Fruit fly (Drosophila melanogaster) whole organism, prepupa: ENCODE data around the gene TrpRS.

Experiments
- CG10631 ChIP-seq: fragments of 200-800 bp; sonication (Bioruptor generic); optimal IDR thresholded peaks from 2 replicates; lab custom pipeline; 2016; ENCODE audit warnings: missing biosample characterization, missing genetic modification characterization
- CG11294 ChIP-seq: fragments of 200-800 bp; sonication (Bioruptor generic); IDR thresholded peaks from 2 replicates; pipeline ENCODE4 v1.3.6; 2022; ENCODE audit warnings: missing biosample characterization, missing genetic modification characterization
- CG11762 ChIP-seq: fragments of 200-800 bp; sonication (Bioruptor generic); optimal IDR thresholded peaks from 3 replicates; lab custom pipeline; 2016; ENCODE audit warnings: missing biosample characterization, missing genetic modification characterization; ENCODE audit not compliant: insufficient read depth
- CG11902 ChIP-seq: fragments of 200-800 bp; sonication (Bioruptor generic); optimal IDR thresholded peaks from 3 replicates; lab custom pipeline; 2016; ENCODE audit warnings: missing biosample characterization, missing genetic modification characterization
- CG15336 ChIP-seq: fragments of 200-800 bp; sonication (Bioruptor generic); IDR thresholded peaks from 2 replicates; pipeline ENCODE4 v1.3.6; 2022; ENCODE audit warnings: missing biosample characterization, missing genetic modification characterization
- CG1621 ChIP-seq: fragments of 200-800 bp; sonication (Bioruptor generic); optimal IDR thresholded peaks from 3 replicates; lab custom pipeline; 2018; ENCODE audit warnings: missing biosample characterization, mild to moderate bottlenecking, missing genetic modification characterization
- CG16779 ChIP-seq: fragments of 200-800 bp; sonication (Bioruptor generic); optimal IDR thresholded peaks from 3 replicates; lab custom pipeline; 2017; ENCODE audit warnings: missing biosample characterization, mild to moderate bottlenecking, missing genetic modification characterization
- CG32006 ChIP-seq: fragments of 200-800 bp; sonication (Bioruptor generic); optimal IDR thresholded peaks from 3 replicates; lab custom pipeline; 2017; ENCODE audit warnings: missing biosample characterization, mild to moderate bottlenecking, missing genetic modification characterization
- CG34406 ChIP-seq: fragments of 200-800 bp; sonication (Bioruptor generic); optimal IDR thresholded peaks from 3 replicates; lab custom pipeline; 2016; ENCODE audit warnings: missing biosample characterization, missing genetic modification characterization
- CG6163 ChIP-seq: fragments of 200-800 bp; sonication (Bioruptor generic); IDR thresholded peaks from 3 replicates; pipeline ENCODE4 v1.3.6; 2022; ENCODE audit warnings: missing biosample characterization, missing genetic modification characterization
- CG6276 ChIP-seq: fragments of 200-800 bp; sonication (Bioruptor generic); optimal IDR thresholded peaks from 2 replicates; lab custom pipeline; 2017; ENCODE audit warnings: missing biosample characterization, mild to moderate bottlenecking, missing genetic modification characterization
- CG6792 ChIP-seq: fragments of 200-800 bp; sonication (Bioruptor generic); optimal IDR thresholded peaks from 3 replicates; lab custom pipeline; 2016; ENCODE audit warnings: missing biosample characterization, missing genetic modification characterization
- CG6808 ChIP-seq: fragments of 200-800 bp; sonication (Bioruptor generic); optimal IDR thresholded peaks from 3 replicates; lab custom pipeline; 2017; ENCODE audit warnings: missing biosample characterization, missing genetic modification characterization, mild to moderate bottlenecking, moderate library complexity, missing genetic modification reagents
- CG6854 ChIP-seq: fragments of 200-800 bp; sonication (Bioruptor generic); optimal IDR thresholded peaks from 2 replicates; lab custom pipeline; 2017; ENCODE audit warnings: missing biosample characterization, mild to moderate bottlenecking, missing genetic modification characterization
- CG8119 ChIP-seq: fragments of 200-800 bp; sonication (Bioruptor generic); IDR thresholded peaks from 3 replicates; pipeline ENCODE4 v1.3.6; 2022; ENCODE audit warnings: missing biosample characterization, missing genetic modification characterization
- CG8319 ChIP-seq: fragments of 200-800 bp; sonication (Bioruptor generic); optimal IDR thresholded peaks from 3 replicates; lab custom pipeline; 2016; ENCODE audit warnings: missing biosample characterization, missing genetic modification characterization
- CG9139 ChIP-seq: fragments of 200-800 bp; sonication (Bioruptor generic); optimal IDR thresholded peaks from 3 replicates; lab custom pipeline; 2017; ENCODE audit warnings: missing biosample characterization, mild to moderate bottlenecking, missing genetic modification characterization
- Eip75B ChIP-seq: fragments of 200-800 bp; sonication (Bioruptor generic); optimal IDR thresholded peaks from 3 replicates; lab custom pipeline; 2016; ENCODE audit warnings: missing biosample characterization, missing genetic modification characterization
- Eip78C ChIP-seq: fragments of 200-800 bp; sonication (Bioruptor generic); peaks from one replicate; lab custom pipeline; 2016; ENCODE audit warnings: missing biosample characterization, missing genetic modification characterization
- Eip93F ChIP-seq: fragments of 200-800 bp; sonication (Bioruptor generic); optimal IDR thresholded peaks from 2 replicates; lab custom pipeline; 2016; ENCODE audit warnings: missing biosample characterization, mild to moderate bottlenecking, missing genetic modification characterization
- Ets21C ChIP-seq: fragments of 200-800 bp; sonication (Bioruptor generic); optimal IDR thresholded peaks from 3 replicates; lab custom pipeline; 2016; ENCODE audit warnings: missing biosample characterization, missing genetic modification characterization
- Gug ChIP-seq: fragments of 200-800 bp; sonication (Bioruptor generic); IDR thresholded peaks from 2 replicates; pipeline ENCODE4 v1.3.6; 2022; ENCODE audit warnings: missing biosample characterization, missing genetic modification characterization
- Hr38 ChIP-seq: sonication (Bioruptor generic); optimal IDR thresholded peaks from 2 replicates; lab custom pipeline; 2016; ENCODE audit warnings: missing biosample characterization, missing genetic modification characterization
- Hr4 ChIP-seq: fragments of 200-800 bp; sonication (Bioruptor generic); optimal IDR thresholded peaks from 3 replicates; lab custom pipeline; 2016; ENCODE audit warnings: missing biosample characterization, missing genetic modification characterization
- Lpt ChIP-seq: fragments of 200-800 bp; sonication (Bioruptor generic); optimal IDR thresholded peaks from 3 replicates; lab custom pipeline; 2016; ENCODE audit warnings: missing biosample characterization, missing genetic modification characterization
- OdsH ChIP-seq: fragments of 200-800 bp; sonication (Bioruptor generic); optimal IDR thresholded peaks from 3 replicates; lab custom pipeline; 2016; ENCODE audit warnings: missing biosample characterization, missing genetic modification characterization
- Smox ChIP-seq: fragments of 200-800 bp; sonication (Bioruptor generic); optimal IDR thresholded peaks from 3 replicates; lab custom pipeline; 2016; ENCODE audit warnings: missing biosample characterization, missing genetic modification characterization
- Sox102F ChIP-seq: fragments of 200-800 bp; sonication (Bioruptor generic); optimal IDR thresholded peaks from 2 replicates; lab custom pipeline; 2016; ENCODE audit warnings: missing biosample characterization, mild to moderate bottlenecking, missing genetic modification characterization
- Sox14 ChIP-seq: fragments of 200-800 bp; sonication (Bioruptor generic); optimal IDR thresholded peaks from 3 replicates; lab custom pipeline; 2016; ENCODE audit warnings: missing biosample characterization, missing genetic modification characterization
- Sox15 ChIP-seq: fragments of 200-800 bp; sonication (Bioruptor generic); optimal IDR thresholded peaks from 3 replicates; lab custom pipeline; 2016; ENCODE audit warnings: missing biosample characterization, missing genetic modification characterization
- achi ChIP-seq: fragments of 200-800 bp; sonication (Bioruptor generic); optimal IDR thresholded peaks from 3 replicates; lab custom pipeline; 2016; ENCODE audit warnings: missing biosample characterization, missing genetic modification characterization
- cyc ChIP-seq: fragments of 200-800 bp; sonication (Bioruptor generic); optimal IDR thresholded peaks from 3 replicates; lab custom pipeline; 2016; ENCODE audit warnings: missing biosample characterization, missing genetic modification characterization
- dsx ChIP-seq: fragments of 200-800 bp; optimal IDR thresholded peaks from 3 replicates; lab custom pipeline; 2019; ENCODE audit warnings: missing biosample characterization, mild to moderate bottlenecking, missing genetic modification characterization, moderate library complexity; ENCODE audit not compliant: poor library complexity, severe bottlenecking
- eg ChIP-seq: fragments of 200-800 bp; sonication (Bioruptor generic); IDR thresholded peaks from 3 replicates; pipeline ENCODE4 v1.3.6; 2022; ENCODE audit warnings: missing biosample characterization, missing genetic modification characterization
- esn ChIP-seq: fragments of 200-800 bp; sonication (Bioruptor generic); optimal IDR thresholded peaks from 2 replicates; lab custom pipeline; 2016; ENCODE audit warnings: missing biosample characterization, mild to moderate bottlenecking, missing genetic modification characterization, moderate library complexity
- fd59A ChIP-seq: fragments of 200-800 bp; sonication (Bioruptor generic); optimal IDR thresholded peaks from 2 replicates; lab custom pipeline; 2017; ENCODE audit warnings: missing biosample characterization, mild to moderate bottlenecking, missing genetic modification characterization, missing genetic modification reagents
- fd85E ChIP-seq: fragments of 200-800 bp; sonication (Bioruptor generic); optimal IDR thresholded peaks from 3 replicates; lab custom pipeline; 2016; ENCODE audit warnings: missing biosample characterization, missing genetic modification characterization
- fkh ChIP-seq: fragments of 200-800 bp; sonication (Bioruptor generic); optimal IDR thresholded peaks from 3 replicates; lab custom pipeline; 2017; ENCODE audit warnings: missing biosample characterization, mild to moderate bottlenecking, missing genetic modification characterization, moderate library complexity
- lz ChIP-seq: fragments of 200-800 bp; sonication (Bioruptor generic); optimal IDR thresholded peaks from 3 replicates; lab custom pipeline; 2016; ENCODE audit warnings: missing biosample characterization, missing genetic modification characterization
- net ChIP-seq: fragments of 200-800 bp; sonication (Bioruptor generic); optimal IDR thresholded peaks from 3 replicates; lab custom pipeline; 2016; ENCODE audit warnings: missing biosample characterization, missing genetic modification characterization
- pdm3 ChIP-seq: fragments of 200-800 bp; sonication (Bioruptor generic); optimal IDR thresholded peaks from 3 replicates; lab custom pipeline; 2016; ENCODE audit warnings: missing biosample characterization, missing genetic modification characterization
- salr ChIP-seq, 2 experiments: fragments of 200-800 bp; sonication (Bioruptor generic); optimal IDR thresholded peaks; 3 replicates each; lab custom pipeline; 2016 to 2018; ENCODE audit warnings: missing biosample characterization in 2 of 2, missing genetic modification characterization in 2 of 2, mild to moderate bottlenecking in 1 of 2
- ss ChIP-seq, 2 experiments: fragments of 200-800 bp; sonication (Bioruptor generic); optimal IDR thresholded peaks; 2 replicates in 1 of 2; 3 replicates in 1 of 2; lab custom pipeline; 2017 to 2018; ENCODE audit warnings: mild to moderate bottlenecking in 2 of 2, missing biosample characterization in 2 of 2, missing genetic modification characterization in 2 of 2, moderate library complexity in 1 of 2
- svp ChIP-seq: fragments of 200-800 bp; sonication (Bioruptor generic); peaks from one replicate; lab custom pipeline; 2016; ENCODE audit warnings: missing biosample characterization, missing genetic modification characterization

TrpRS gene

DNA sequence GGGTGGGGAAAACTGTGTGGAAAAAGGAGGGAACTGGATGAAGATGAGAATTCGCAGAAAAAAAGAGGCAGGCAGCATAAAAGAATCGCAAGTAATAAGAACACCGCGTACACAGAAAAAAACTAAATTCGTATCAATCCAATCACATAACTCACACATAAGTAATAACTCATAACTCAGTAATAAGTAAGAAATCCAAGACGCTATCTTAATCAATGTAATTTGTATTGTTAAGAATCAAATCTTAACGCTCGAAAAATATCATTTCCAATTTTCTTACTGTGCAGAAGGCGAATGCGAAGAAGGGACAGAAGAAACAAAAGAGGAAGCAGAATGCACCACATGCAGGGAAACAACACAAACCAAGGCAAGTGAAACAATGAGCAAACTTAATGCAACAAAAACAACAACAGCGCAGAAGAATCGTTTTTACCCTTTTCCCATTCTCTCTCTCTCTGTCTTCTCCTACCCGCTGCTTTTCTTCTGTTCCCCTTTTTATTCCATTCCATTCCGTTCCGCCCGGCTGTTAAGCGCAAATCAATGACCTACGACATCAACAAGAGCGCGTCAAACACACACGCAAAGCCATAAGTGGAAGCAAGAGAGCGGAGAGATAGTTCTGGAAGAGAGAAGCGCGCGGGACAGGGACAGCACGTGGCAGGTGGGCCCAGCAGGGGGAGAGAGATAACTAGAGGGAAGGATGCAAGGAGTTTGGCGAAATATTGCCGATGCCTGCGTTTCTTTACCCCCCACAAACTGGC lies 37.4 kb downstream of the TrpRS start (continued):
- TF ChIP-seq Hr4 (GFP tag; lab: Kevin White, UChicago) (peak; percentile 94), OdsH (peak; percentile 99), net (GFP tag; lab: Kevin White, UChicago) (peak; percentile 99), Eip78C (GFP tag; lab: Kevin White, UChicago) (peak; percentile 100), CG11294 (GFP tag; lab: Robert Waterston, UW) (peak; percentile 93), CG6276 (GFP tag; lab: Kevin White, UChicago) (peak; percentile 91), CG6808 (GFP tag; lab: Kevin White, UChicago) (peak; percentile 99), CG34406 (GFP tag; lab: Kevin White, UChicago) (peak; percentile 99), CG8119 (peak; percentile 97), Eip75B (GFP tag; lab: Kevin White, UChicago) (peak; percentile 100), CG6163 (GFP tag; lab: Robert Waterston, UW) (peak; percentile 99), fd85E (GFP tag; lab: Kevin White, UChicago) (peak; percentile 97), eg (peak; percentile 95), CG11902 (GFP tag; lab: Kevin White, UChicago) (peak; percentile 98), CG9139 (GFP tag; lab: Kevin White, UChicago) (peak; percentile 99), Smox (GFP tag; lab: Kevin White, UChicago) (peak; percentile 99), CG8319 (GFP tag; lab: Kevin White, UChicago) (peak; percentile 98), salr (GFP tag; optimal IDR thresholded peaks at IDR 0.05; lab: Kevin White, UChicago) (peak; percentile 99), lz (GFP tag; lab: Kevin White, UChicago) (peak; percentile 99), cyc (GFP tag; lab: Kevin White, UChicago) (peak; percentile 99), esn (GFP tag; lab: Kevin White, UChicago) (peak; percentile 99), CG11762 (GFP tag; lab: Kevin White, UChicago) (peak; percentile 98), svp (GFP tag; lab: Kevin White, UChicago) (peak; percentile 100), Sox15 (peak; percentile 98), CG16779 (tag; lab: Kevin White, UChicago) (peak; percentile 97), CG1621 (tag; lab: Kevin White, UChicago) (peak; percentile 99), Ets21C (GFP tag; lab: Kevin White, UChicago) (peak; percentile 98), CG6854 (GFP tag; lab: Kevin White, UChicago) (peak; percentile 98)

DNA sequence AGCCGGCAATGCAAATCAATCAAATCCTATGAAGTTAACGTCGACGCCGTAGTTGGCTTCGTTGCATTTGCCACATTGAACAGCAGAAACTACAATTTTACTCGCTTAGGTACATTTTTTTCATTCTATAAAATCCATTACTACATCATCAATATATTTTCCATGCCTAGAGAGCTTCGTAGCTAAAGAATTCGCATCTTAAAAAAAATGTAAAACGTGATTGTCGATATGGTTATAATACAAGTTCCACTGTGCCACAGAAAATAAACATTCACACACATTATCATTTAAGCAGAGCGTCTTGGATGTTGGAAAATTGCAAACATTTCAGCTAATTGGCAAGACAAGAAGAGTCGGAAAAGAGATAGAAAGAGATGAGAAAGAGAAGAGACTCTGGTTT lies 38.8 kb downstream of the TrpRS start:
- TF ChIP-seq Sox14 (GFP tag; lab: Kevin White, UChicago): peak; percentile 8
- TF ChIP-seq pdm3 (GFP tag; lab: Kevin White, UChicago): peak; percentile 36
- no peak for TF ChIP-seq CG34406 (GFP tag; lab: Kevin White, UChicago)
- no peak for TF ChIP-seq net (GFP tag; lab: Kevin White, UChicago)
- TF ChIP-seq CG10631 (GFP tag; lab: Kevin White, UChicago): no peak
- peak; percentile 37 for TF ChIP-seq Lpt
- TF ChIP-seq CG8119: peak; percentile 44; the same call in 2 of the 3 replicates
- TF ChIP-seq Eip78C (GFP tag; lab: Kevin White, UChicago): peak; percentile 67
- peak; percentile 82 for TF ChIP-seq CG15336 (GFP tag; lab: Robert Waterston, UW)
- TF ChIP-seq Gug (GFP tag; lab: Robert Waterston, UW): peak; percentile 31; the same call in 1 of the 2 replicates
- peak; percentile 71 for TF ChIP-seq eg
- TF ChIP-seq Smox (GFP tag; lab: Kevin White, UChicago): no peak
- peak; percentile 54 for TF ChIP-seq Hr4 (GFP tag; lab: Kevin White, UChicago)
- peak; percentile 9 for TF ChIP-seq OdsH

DNA sequence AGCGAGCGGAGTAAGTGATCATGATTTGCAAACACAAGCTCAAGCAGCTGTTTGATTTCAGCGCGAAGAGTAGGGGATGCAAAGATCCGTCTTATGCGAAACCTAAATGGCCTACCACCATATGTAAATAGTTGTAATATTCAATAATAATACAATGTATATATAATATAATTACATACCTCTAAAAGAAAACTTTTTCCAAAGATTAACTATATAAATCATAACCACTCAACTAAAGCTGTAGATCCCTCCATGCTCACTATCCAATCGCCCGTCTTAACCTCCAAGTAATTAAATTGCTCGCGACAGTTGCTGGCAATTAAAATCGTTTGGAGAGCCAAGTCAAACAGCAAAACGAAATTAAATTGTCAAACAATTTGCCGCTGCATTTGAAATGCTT lies 39.4 kb downstream of the TrpRS start:
- TF ChIP-seq Eip93F (peak; percentile 46), CG32006 (peak; percentile 95), Sox102F (GFP tag; lab: Kevin White, UChicago) (peak; percentile 73), Smox (GFP tag; lab: Kevin White, UChicago) (peak; percentile 71), lz (GFP tag; lab: Kevin White, UChicago) (peak; percentile 71), CG8119 (peak; percentile 95), fd85E (GFP tag; lab: Kevin White, UChicago) (no peak), Eip75B (GFP tag; lab: Kevin White, UChicago) (peak; percentile 58), achi (peak; percentile 88), eg (peak; percentile 96), Hr38 (GFP tag; lab: Kevin White, UChicago) (no peak), CG11762 (GFP tag; lab: Kevin White, UChicago) (peak; percentile 79), dsx (no peak), ss (GFP tag; optimal IDR thresholded peaks at IDR 0.05; lab: Kevin White, UChicago) (peak in 1 of 2 experiments; percentile 61), fkh (GFP tag; lab: Kevin White, UChicago) (peak; percentile 31), cyc (GFP tag; lab: Kevin White, UChicago) (peak; percentile 58), CG6808 (GFP tag; lab: Kevin White, UChicago) (peak; percentile 73), fd59A (GFP tag; lab: Kevin White, UChicago) (peak; percentile 68), net (GFP tag; lab: Kevin White, UChicago) (peak; percentile 79), CG8319 (GFP tag; lab: Kevin White, UChicago) (peak; percentile 77), CG6792 (peak; percentile 80), Gug (GFP tag; lab: Robert Waterston, UW) (peak; percentile 89)
